Worm (Caenorhabditis elegans) whole organism, young adult: ENCODE data around the gene E04F6.4.
A peak's percentile ranks its signal among the peaks of the same experiment; 100 is the strongest.

Experiments
- B0035.1 ChIP-seq: sonication (generic microtip); optimal IDR thresholded peaks from 2 replicates; lab custom pipeline; 2016; ENCODE audit warnings: missing genetic modification characterization, mild to moderate bottlenecking, missing compliant biosample characterization, missing genotype, missing genetic modification reagents
- C17E4.6 ChIP-seq: fragments of 200-800 bp; sonication (Bioruptor generic); IDR thresholded peaks from 2 replicates; pipeline ENCODE4 v1.3.6; 2022; ENCODE audit warnings: missing genetic modification reagents, missing genetic modification characterization, missing compliant biosample characterization
- D2030.7 ChIP-seq: fragments of 200-800 bp; sonication (Bioruptor generic); IDR thresholded peaks from 2 replicates; pipeline ENCODE4 v1.3.6; 2022; ENCODE audit warnings: missing genetic modification reagents, missing genetic modification characterization, missing compliant biosample characterization
- F22D6.2 ChIP-seq: sonication (generic microtip); optimal IDR thresholded peaks from 2 replicates; lab custom pipeline; 2016; ENCODE audit warnings: mild to moderate bottlenecking, missing genetic modification characterization, missing compliant biosample characterization
- F23B12.7 ChIP-seq: sonication (generic microtip); optimal IDR thresholded peaks from 2 replicates; lab custom pipeline; 2017; ENCODE audit warnings: missing genetic modification characterization, mild to moderate bottlenecking, missing compliant biosample characterization, antibody characterized with exemption, moderate library complexity; ENCODE audit not compliant: insufficient read depth
- F33H1.4 ChIP-seq: fragments of 200-800 bp; sonication (Bioruptor generic); IDR thresholded peaks from 2 replicates; pipeline ENCODE4 v1.3.6; 2022; ENCODE audit warnings: missing genetic modification reagents, missing genetic modification characterization, missing compliant biosample characterization
- F37B4.10 ChIP-seq: fragments of 200-800 bp; sonication (Bioruptor generic); IDR thresholded peaks from 2 replicates; pipeline ENCODE4 v1.3.6; 2022; ENCODE audit warnings: missing genetic modification characterization, missing compliant biosample characterization
- F52B5.7 ChIP-seq: sonication (generic microtip); optimal IDR thresholded peaks from 2 replicates; lab custom pipeline; 2016; ENCODE audit warnings: mild to moderate bottlenecking, missing genetic modification characterization, missing compliant biosample characterization
- F57C9.4 ChIP-seq: sonication (generic microtip); optimal IDR thresholded peaks from 2 replicates; lab custom pipeline; 2017; ENCODE audit warnings: mild to moderate bottlenecking, missing genetic modification characterization, missing compliant biosample characterization
- Y56A3A.18 ChIP-seq: fragments of 200-800 bp; sonication (Bioruptor generic); IDR thresholded peaks from 2 replicates; pipeline ENCODE4 v1.3.6; 2022; ENCODE audit warnings: missing genetic modification reagents, missing genetic modification characterization, missing compliant biosample characterization
- Y67H2A.10 ChIP-seq: fragments of 200-800 bp; sonication (Bioruptor generic); conservative IDR thresholded peaks from 2 replicates; pipeline ENCODE4 v1.3.6; 2022; ENCODE audit warnings: missing genetic modification reagents, missing genetic modification characterization, missing compliant biosample characterization
- cebp-2 ChIP-seq: fragments of 200-800 bp; sonication (Bioruptor generic); IDR thresholded peaks from 2 replicates; pipeline ENCODE4 v1.3.6; 2022; ENCODE audit warnings: missing genetic modification characterization, missing compliant biosample characterization
- ceh-100 ChIP-seq: fragments of 200-800 bp; sonication (Bioruptor generic); IDR thresholded peaks from 2 replicates; pipeline ENCODE4 v1.3.6; 2022; ENCODE audit warnings: missing genetic modification reagents, missing genetic modification characterization, missing compliant biosample characterization
- ceh-91 ChIP-seq: fragments of 200-800 bp; sonication (Bioruptor generic); IDR thresholded peaks from 2 replicates; pipeline ENCODE4 v1.3.6; 2022; ENCODE audit warnings: missing genetic modification reagents, missing genetic modification characterization, missing compliant biosample characterization
- dox-1 ChIP-seq: fragments of 200-800 bp; sonication (Bioruptor generic); IDR thresholded peaks from 2 replicates; pipeline ENCODE4 v1.3.6; 2022; ENCODE audit warnings: missing genetic modification reagents, missing genetic modification characterization, missing compliant biosample characterization
- dpff-1 ChIP-seq: sonication (generic microtip); optimal IDR thresholded peaks from 2 replicates; lab custom pipeline; 2017; ENCODE audit warnings: mild to moderate bottlenecking, missing genetic modification characterization, missing compliant biosample characterization
- efl-1 ChIP-seq: fragments of 150-350 bp; optimal IDR thresholded peaks from 2 replicates; lab custom pipeline; 2014; ENCODE audit warnings: missing biosample characterization, missing genetic modification reagents, missing genetic modification characterization
- egl-18 ChIP-seq: fragments of 200-800 bp; sonication (Bioruptor generic); IDR thresholded peaks from 2 replicates; pipeline ENCODE4 v1.3.6; 2022; ENCODE audit warnings: missing genetic modification reagents, missing genetic modification characterization, missing compliant biosample characterization
- egrh-3 ChIP-seq: fragments of 200-800 bp; sonication (Bioruptor generic); IDR thresholded peaks from 2 replicates; pipeline ENCODE4 v1.3.6; 2022; ENCODE audit warnings: missing genetic modification reagents, missing genetic modification characterization, missing compliant biosample characterization
- ekl-4 ChIP-seq: fragments of 200-800 bp; sonication (Bioruptor generic); IDR thresholded peaks from 2 replicates; pipeline ENCODE4 v1.3.6; 2022; ENCODE audit warnings: missing genetic modification reagents, missing genetic modification characterization, missing compliant biosample characterization
- fkh-3 ChIP-seq: sonication (generic microtip); optimal IDR thresholded peaks from 2 replicates; lab custom pipeline; 2016; ENCODE audit warnings: mild to moderate bottlenecking, missing genetic modification characterization, missing compliant biosample characterization
- hlh-12 ChIP-seq: sonication (generic microtip); optimal IDR thresholded peaks from 2 replicates; lab custom pipeline; 2016; ENCODE audit warnings: missing genetic modification characterization, missing compliant biosample characterization
- hmg-20 ChIP-seq: fragments of 200-800 bp; sonication (Bioruptor generic); IDR thresholded peaks from 2 replicates; pipeline ENCODE4 v1.3.6; 2022; ENCODE audit warnings: missing genetic modification reagents, missing genetic modification characterization, missing compliant biosample characterization
- lag-1 ChIP-seq: fragments of 200-800 bp; sonication (Bioruptor generic); IDR thresholded peaks from 2 replicates; pipeline ENCODE4 v1.3.6; 2022; ENCODE audit warnings: missing genetic modification reagents, missing genetic modification characterization, missing compliant biosample characterization
- let-526 ChIP-seq: fragments of 200-800 bp; sonication (Bioruptor generic); IDR thresholded peaks from 2 replicates; pipeline ENCODE4 v1.3.6; 2022; ENCODE audit warnings: missing genetic modification reagents, missing genetic modification characterization, missing compliant biosample characterization
- lin-26 ChIP-seq: fragments of 200-800 bp; sonication (Bioruptor generic); IDR thresholded peaks from 2 replicates; pipeline ENCODE4 v1.3.6; 2022; ENCODE audit warnings: missing genetic modification reagents, missing genetic modification characterization, missing compliant biosample characterization
- lin-35 ChIP-seq, 3 experiments: fragments of 150-350 bp in 2 of 3; sonication (generic microtip) in 1 of 3; optimal IDR thresholded peaks; 2 replicates each; lab custom pipeline; 2014 to 2018; ENCODE audit warnings: missing biosample characterization in 3 of 3, missing genetic modification characterization in 3 of 3, missing genetic modification reagents in 3 of 3
- lin-54 ChIP-seq: fragments of 200-800 bp; sonication (Bioruptor generic); optimal IDR thresholded peaks from 2 replicates; lab custom pipeline; 2018; ENCODE audit warnings: mild to moderate bottlenecking, missing genetic modification characterization, missing compliant biosample characterization
- lsy-27 ChIP-seq: sonication (generic microtip); optimal IDR thresholded peaks from 2 replicates; lab custom pipeline; 2017; ENCODE audit warnings: missing genetic modification characterization, mild to moderate bottlenecking, missing compliant biosample characterization, antibody characterized with exemption, missing genotype, borderline replicate concordance; ENCODE audit not compliant: insufficient read depth
- mes-4 ChIP-seq: sonication (generic microtip); optimal IDR thresholded peaks from 2 replicates; lab custom pipeline; 2016; ENCODE audit warnings: missing genotype, missing genetic modification characterization, missing compliant biosample characterization
- nfya-1 ChIP-seq: sonication (generic microtip); optimal IDR thresholded peaks from 2 replicates; lab custom pipeline; 2017; ENCODE audit warnings: antibody characterized with exemption, missing compliant biosample characterization, missing genetic modification characterization, borderline replicate concordance; ENCODE audit not compliant: insufficient read depth
- nfyb-1 ChIP-seq: fragments of 200-800 bp; sonication (Bioruptor generic); IDR thresholded peaks from 2 replicates; pipeline ENCODE4 v1.3.6; 2022; ENCODE audit warnings: missing genetic modification reagents, missing genetic modification characterization, missing compliant biosample characterization
- nhr-120 ChIP-seq: fragments of 200-800 bp; sonication (Bioruptor generic); IDR thresholded peaks from 2 replicates; pipeline ENCODE4 v1.3.6; 2022; ENCODE audit warnings: missing genetic modification characterization, missing compliant biosample characterization
- nhr-80 ChIP-seq: sonication (generic microtip); optimal IDR thresholded peaks from 2 replicates; lab custom pipeline; 2016; ENCODE audit warnings: missing genetic modification characterization, missing compliant biosample characterization
- pha-4 ChIP-seq: fragments of 150-350 bp; sonication (generic microtip); optimal IDR thresholded peaks from 2 replicates; lab custom pipeline; 2014; ENCODE audit warnings: missing biosample characterization, missing genetic modification reagents, missing genetic modification characterization
- repo-1 ChIP-seq: sonication (generic microtip); optimal IDR thresholded peaks from 2 replicates; lab custom pipeline; 2017; ENCODE audit warnings: mild to moderate bottlenecking, missing genetic modification characterization, missing compliant biosample characterization
- rpc-1 ChIP-seq, 2 experiments: fragments of 150-350 bp in 1 of 2; sonication (generic microtip) in 1 of 2; optimal IDR thresholded peaks; 2 replicates each; lab custom pipeline; 2014 to 2018; ENCODE audit warnings: missing biosample characterization in 1 of 2, missing genetic modification characterization in 1 of 2, missing genetic modification reagents in 1 of 2, missing genotype in 1 of 2
- sdz-38 ChIP-seq: sonication (generic microtip); optimal IDR thresholded peaks from 2 replicates; lab custom pipeline; 2016; ENCODE audit warnings: missing genotype, missing genetic modification characterization, missing compliant biosample characterization
- snpc-1.3 ChIP-seq: sonication (generic microtip); optimal IDR thresholded peaks from 2 replicates; lab custom pipeline; 2017; ENCODE audit warnings: missing genetic modification characterization, mild to moderate bottlenecking, missing compliant biosample characterization, antibody characterized with exemption, moderate library complexity, missing genotype, missing genetic modification reagents; ENCODE audit not compliant: insufficient read depth
- snpc-4 ChIP-seq, 5 experiments: fragments of 150-350 bp in 1 of 5; sonication (generic microtip) in 4 of 5; optimal IDR thresholded peaks; 2 replicates each; lab custom pipeline; 2014 to 2018; ENCODE audit warnings: missing genetic modification characterization in 5 of 5, missing biosample characterization in 3 of 5, antibody characterized with exemption in 2 of 5, mild to moderate bottlenecking in 2 of 5, missing compliant biosample characterization in 2 of 5, missing genotype in 2 of 5, moderate library complexity in 2 of 5, missing genetic modification reagents in 1 of 5
- somi-1 ChIP-seq: fragments of 200-800 bp; sonication (Bioruptor generic); optimal IDR thresholded peaks from 2 replicates; lab custom pipeline; 2018; ENCODE audit warnings: mild to moderate bottlenecking, missing genetic modification characterization, missing compliant biosample characterization
- sptf-2 ChIP-seq: fragments of 200-800 bp; sonication (Bioruptor generic); optimal IDR thresholded peaks from 2 replicates; lab custom pipeline; 2018; ENCODE audit warnings: mild to moderate bottlenecking, missing genetic modification characterization, missing compliant biosample characterization
- tbx-9 ChIP-seq: sonication (generic microtip); optimal IDR thresholded peaks from 2 replicates; lab custom pipeline; 2016; ENCODE audit warnings: borderline replicate concordance, missing genetic modification characterization, inconsistent platforms, missing compliant biosample characterization
- unc-130 ChIP-seq: sonication (generic microtip); optimal IDR thresholded peaks from 2 replicates; lab custom pipeline; 2016; ENCODE audit warnings: missing genetic modification reagents, missing genetic modification characterization, missing compliant biosample characterization
- unc-62 ChIP-seq: fragments of 150-350 bp; optimal IDR thresholded peaks from 2 replicates; lab custom pipeline; 2014; ENCODE audit warnings: missing biosample characterization, missing genetic modification reagents, missing genetic modification characterization
- xnd-1 ChIP-seq: sonication (generic microtip); optimal IDR thresholded peaks from 2 replicates; lab custom pipeline; 2016; ENCODE audit warnings: missing genotype, missing genetic modification reagents, missing genetic modification characterization, missing compliant biosample characterization
- ztf-28 ChIP-seq: fragments of 200-800 bp; sonication (Bioruptor generic); IDR thresholded peaks from 2 replicates; pipeline ENCODE4 v1.3.6; 2022; ENCODE audit warnings: missing genetic modification reagents, missing genetic modification characterization, missing compliant biosample characterization
- ztf-6 ChIP-seq: fragments of 200-800 bp; sonication (Bioruptor generic); IDR thresholded peaks from 2 replicates; pipeline ENCODE4 v1.3.6; 2022; ENCODE audit warnings: missing genetic modification reagents, missing genetic modification characterization, missing compliant biosample characterization

E04F6.4 gene

DNA sequence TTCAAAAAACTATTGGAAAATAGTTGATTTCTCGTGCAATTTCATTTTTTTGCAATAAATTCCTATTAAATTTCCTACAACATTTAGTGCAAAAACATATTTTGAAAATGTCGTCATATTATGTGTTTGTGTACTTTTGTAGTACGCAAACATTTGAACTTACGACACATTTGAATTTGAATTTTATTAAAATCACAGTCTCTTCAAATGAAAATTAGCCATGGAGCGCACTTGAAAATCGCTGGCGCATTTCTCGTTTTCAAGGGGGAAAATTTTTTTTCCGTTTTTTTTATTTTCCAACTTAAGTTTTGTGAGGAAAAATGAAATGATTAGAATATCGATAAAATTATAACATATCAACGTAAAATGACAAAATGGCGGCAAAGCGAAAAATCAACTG, 41.7 kb upstream of the E04F6.4 start (continued):
- TF ChIP-seq hmg-20 (no peak), sdz-38 (tag; lab: Kevin White, UChicago) (no peak), egl-18 (no peak), F22D6.2 (tag; lab: Kevin White, UChicago) (no peak), ztf-28 (GFP tag; lab: Robert Waterston, UW) (no peak), ztf-6 (GFP tag; lab: Robert Waterston, UW) (no peak), F57C9.4 (no peak), lin-54 (GFP tag; lab: Kevin White, UChicago) (peak; percentile 85), ceh-100 (GFP tag; lab: Robert Waterston, UW) (peak; percentile 55; the same call in 1 of the 2 replicates), fkh-3 (no peak), nhr-80 (tag; lab: Kevin White, UChicago) (no peak), lin-26 (no peak), F23B12.7 (tag; lab: Kevin White, UChicago) (peak; percentile 34), F33H1.4 (GFP tag; lab: Robert Waterston, UW) (peak; percentile 61), tbx-9 (tag; lab: Kevin White, UChicago) (no peak), D2030.7 (GFP tag; lab: Robert Waterston, UW) (peak; percentile 60), repo-1 (tag; lab: Kevin White, UChicago) (no peak), cebp-2 (GFP tag; lab: Robert Waterston, UW) (no peak), dox-1 (GFP tag; lab: Robert Waterston, UW) (no peak), ekl-4 (GFP tag; lab: Robert Waterston, UW) (0 out of 2 replicates have a peak, but pooled peaks have one; percentile 17), dpff-1 (no peak), nfya-1 (tag; lab: Kevin White, UChicago) (no peak), mes-4 (no peak), nfyb-1 (no peak), snpc-4 (GFP tag; optimal IDR thresholded peaks at IDR 0.05; lab: Kevin White, UChicago) (peak; percentile 18), snpc-4 (tag; optimal IDR thresholded peaks at IDR 0.05; lab: Kevin White, UChicago) (peak in 2 of 4 experiments; percentile 28 to 32), xnd-1 (tag; lab: Kevin White, UChicago) (peak; percentile 51), F52B5.7 (tag; lab: Kevin White, UChicago) (no peak), Y67H2A.10 (GFP tag; lab: Robert Waterston, UW) (no peak), nhr-120 (no peak), Y56A3A.18 (GFP tag; lab: Robert Waterston, UW) (no peak), snpc-1.3 (tag; lab: Kevin White, UChicago) (peak; percentile 73), F37B4.10 (GFP tag; lab: Robert Waterston, UW) (no peak), unc-62 (GFP tag; lab: Kevin White, UChicago) (no peak), rpc-1 (optimal IDR thresholded peaks at IDR 0.05; lab: Kevin White, UChicago) (no peak), rpc-1 (tag; optimal IDR thresholded peaks at IDR 0.05; lab: Kevin White, UChicago) (no peak), ceh-91 (GFP tag; lab: Robert Waterston, UW) (peak; percentile 78), lag-1 (GFP tag; lab: Robert Waterston, UW) (no peak), hlh-12 (no peak), sptf-2 (no peak), efl-1 (GFP tag; lab: Kevin White, UChicago) (peak; percentile 45), C17E4.6 (GFP tag; lab: Robert Waterston, UW) (no peak), pha-4 (tag; lab: Kevin White, UChicago) (no peak), lin-35 (GFP tag; optimal IDR thresholded peaks at IDR 0.05; lab: Kevin White, UChicago) (peak in 1 of 3 experiments; percentile 76), egrh-3 (GFP tag; lab: Robert Waterston, UW) (no peak), B0035.1 (tag; lab: Kevin White, UChicago) (no peak), let-526 (GFP tag; lab: Robert Waterston, UW) (no peak), somi-1 (GFP tag; lab: Kevin White, UChicago) (no peak), unc-130 (no peak), lsy-27 (tag; lab: Kevin White, UChicago) (no peak)
